Fruit fly (Drosophila melanogaster): ENCODE measurements around the gene GAA1.

GAA1 gene

dm6 chrX:5902701-5903100 is 29.5 kb upstream of the GAA1 start:
- TF ChIP-seq CG18764 (GFP tag; optimal IDR thresholded peaks at IDR 0.05) (no peak), Dfd (GFP tag; optimal IDR thresholded peaks at IDR 0.05) (no peak), CG6272 (GFP tag; IDR thresholded peaks at IDR 0.05) (no peak), Bdp1 (GFP tag; optimal IDR thresholded peaks at IDR 0.05) (no peak), CG3726 (GFP tag; IDR thresholded peaks at IDR 0.05) (0 out of 3 replicates have a peak, but pooled peaks have one; percentile 33), CG17186 (GFP tag; optimal IDR thresholded peaks at IDR 0.05) (no peak), usp (GFP tag; optimal IDR thresholded peaks at IDR 0.05) (no peak), chn (GFP tag; optimal IDR thresholded peaks at IDR 0.05) (no peak), prd (optimal IDR thresholded peaks at IDR 0.05) (no peak), prd (GFP tag; IDR thresholded peaks at IDR 0.05) (no peak), sens (GFP tag) (peak; percentile 41), Med (GFP tag) (peak; percentile 63), Abd-B (GFP tag; optimal IDR thresholded peaks at IDR 0.05) (no peak), disco-r (GFP tag; optimal IDR thresholded peaks at IDR 0.05) (no peak), Xrp1 (GFP tag; IDR thresholded peaks at IDR 0.05) (no peak), CG16813 (GFP tag; IDR thresholded peaks at IDR 0.05; ENCODE audit: partially characterized antibody) (no peak), CkIIα-i1 (GFP tag; IDR thresholded peaks at IDR 0.05) (0 out of 2 replicates have a peak, but pooled peaks have one; percentile 16), dmrt11E (tag; optimal IDR thresholded peaks at IDR 0.05) (no peak), CG17361 (GFP tag; IDR thresholded peaks at IDR 0.05) (no peak), CG8089 (GFP tag; optimal IDR thresholded peaks at IDR 0.05) (no peak), ara (GFP tag; IDR thresholded peaks at IDR 0.05) (no peak), lilli (GFP tag; optimal IDR thresholded peaks at IDR 0.05) (peak; percentile 32), Ravus (GFP tag; IDR thresholded peaks at IDR 0.05) (no peak), chm (GFP tag; IDR thresholded peaks at IDR 0.05) (peak; percentile 44; the same call in 1 of the 2 replicates), GATAe (GFP tag; conservative IDR thresholded peaks at IDR 0.05) (no peak), tin (GFP tag; optimal IDR thresholded peaks at IDR 0.05) (no peak), CG8765 (GFP tag; IDR thresholded peaks at IDR 0.05) (no peak), CG12769 (tag; optimal IDR thresholded peaks at IDR 0.05) (no peak), CG2889 (GFP tag; IDR thresholded peaks at IDR 0.05) (peak; percentile 11; the same call in 1 of the 3 replicates), dan (GFP tag; IDR thresholded peaks at IDR 0.05) (no peak)

dm6 chrX:5901628-5902213 is 28.6 kb upstream of the GAA1 start:
- peak; percentile 1 for TF ChIP-seq CG33557 (GFP tag; optimal IDR thresholded peaks at IDR 0.05)
- no peak for TF ChIP-seq Aef1 (GFP tag; IDR thresholded peaks at IDR 0.05)
- no peak; the same call in 1 of the 2 replicates for TF ChIP-seq CG10959 (GFP tag; IDR thresholded peaks at IDR 0.05)
- peak; percentile 39 for TF ChIP-seq CG15514 (GFP tag; optimal IDR thresholded peaks at IDR 0.05)
- no peak for TF ChIP-seq fd3F (GFP tag; optimal IDR thresholded peaks at IDR 0.05)
- TF ChIP-seq CG10979 (tag; optimal IDR thresholded peaks at IDR 0.05), result peak; percentile 22
- TF ChIP-seq pros (GFP tag; optimal IDR thresholded peaks at IDR 0.05), result peak; percentile 44
- peak; percentile 18 for TF ChIP-seq CG12391 (tag; optimal IDR thresholded peaks at IDR 0.05)
- TF ChIP-seq cato (GFP tag; optimal IDR thresholded peaks at IDR 0.05; ENCODE audit: borderline replicate concordance), result no peak
- peak; percentile 29 for TF ChIP-seq CG9876 (GFP tag; optimal IDR thresholded peaks at IDR 0.05)
- peak; percentile 34 for TF ChIP-seq B-H2 (GFP tag; optimal IDR thresholded peaks at IDR 0.05)
- TF ChIP-seq CG4360 (GFP tag; IDR thresholded peaks at IDR 0.05), result no peak
- TF ChIP-seq pzg (GFP tag; optimal IDR thresholded peaks at IDR 0.05), result peak; percentile 7
- TF ChIP-seq klu (GFP tag; IDR thresholded peaks at IDR 0.05), result no peak
- TF ChIP-seq sug (tag; optimal IDR thresholded peaks at IDR 0.05), result no peak
- TF ChIP-seq CG11247 (GFP tag; IDR thresholded peaks at IDR 0.05), result peak; percentile 38
- peak; percentile 86; the same call in 2 of the 4 replicates for TF ChIP-seq chinmo (GFP tag; IDR thresholded peaks at IDR 0.05; ENCODE audit: partially characterized antibody)
- TF ChIP-seq CG10543 (GFP tag; optimal IDR thresholded peaks at IDR 0.05), result peak; percentile 73
- peak; percentile 54; the same call in 1 of the 2 replicates for TF ChIP-seq sob (GFP tag; IDR thresholded peaks at IDR 0.05)
- TF ChIP-seq Blimp-1 (GFP tag; optimal IDR thresholded peaks at IDR 0.05), result no peak
- no peak for TF ChIP-seq wor (GFP tag; IDR thresholded peaks at IDR 0.05)
- peak; percentile 4 for TF ChIP-seq CG2712 (tag; optimal IDR thresholded peaks at IDR 0.05)
- TF ChIP-seq da (GFP tag; optimal IDR thresholded peaks at IDR 0.05), result peak; percentile 5

Data from whole organism, embryonic.